Worm (Caenorhabditis elegans) whole organism, L4 larva: ENCODE measurements around the gene ttr-48.

ENCODE experiments used
- D1046.2 ChIP-seq: fragments of 200-800 bp; sonication (Bioruptor generic); IDR thresholded peaks from 2 replicates; pipeline ENCODE4 v1.3.6; 2022; ENCODE audit warnings: missing genetic modification characterization, missing compliant biosample characterization
- F49E8.2 ChIP-seq: sonication (generic microtip); optimal IDR thresholded peaks from 2 replicates; lab custom pipeline; 2016; ENCODE audit warnings: missing compliant biosample characterization, mild to moderate bottlenecking, missing genetic modification characterization, borderline replicate concordance
- T26A8.4 ChIP-seq: fragments of 200-800 bp; sonication (Bioruptor generic); IDR thresholded peaks from 2 replicates; pipeline ENCODE4 v1.3.6; 2022; ENCODE audit warnings: missing genetic modification characterization, missing compliant biosample characterization
- aly-2 ChIP-seq: sonication (generic microtip); optimal IDR thresholded peaks from 2 replicates; lab custom pipeline; 2018; ENCODE audit warnings: missing biosample characterization, missing genetic modification characterization
- ama-1 ChIP-seq: fragments of 150-350 bp; optimal IDR thresholded peaks from 2 replicates; lab custom pipeline; 2014; ENCODE audit warnings: inconsistent platforms, mixed read lengths
- ceh-44 ChIP-seq: fragments of 200-800 bp; sonication (Bioruptor generic); IDR thresholded peaks from 2 replicates; pipeline ENCODE4 v1.3.6; 2022; ENCODE audit warnings: missing genetic modification reagents, missing genetic modification characterization, missing compliant biosample characterization
- duxl-1 ChIP-seq: sonication (generic microtip); optimal IDR thresholded peaks from 2 replicates; lab custom pipeline; 2016; ENCODE audit warnings: mild to moderate bottlenecking, missing genetic modification characterization, moderate library complexity, missing compliant biosample characterization; ENCODE audit not compliant: poor library complexity
- hlh-30 ChIP-seq: sonication (generic microtip); optimal IDR thresholded peaks from 2 replicates; lab custom pipeline; 2017; ENCODE audit warnings: antibody characterized with exemption, mild to moderate bottlenecking, missing genetic modification characterization, missing compliant biosample characterization; ENCODE audit not compliant: insufficient read depth
- tag-97 ChIP-seq: fragments of 200-800 bp; sonication (Bioruptor generic); IDR thresholded peaks from 2 replicates; pipeline ENCODE4 v1.3.6; 2022; ENCODE audit warnings: missing genetic modification characterization, missing compliant biosample characterization
- tra-1 ChIP-seq: fragments of 200-800 bp; sonication (Bioruptor generic); IDR thresholded peaks from 2 replicates; pipeline ENCODE4 v1.3.6; 2022; ENCODE audit warnings: missing genetic modification reagents, missing genetic modification characterization, missing compliant biosample characterization

DNA sequence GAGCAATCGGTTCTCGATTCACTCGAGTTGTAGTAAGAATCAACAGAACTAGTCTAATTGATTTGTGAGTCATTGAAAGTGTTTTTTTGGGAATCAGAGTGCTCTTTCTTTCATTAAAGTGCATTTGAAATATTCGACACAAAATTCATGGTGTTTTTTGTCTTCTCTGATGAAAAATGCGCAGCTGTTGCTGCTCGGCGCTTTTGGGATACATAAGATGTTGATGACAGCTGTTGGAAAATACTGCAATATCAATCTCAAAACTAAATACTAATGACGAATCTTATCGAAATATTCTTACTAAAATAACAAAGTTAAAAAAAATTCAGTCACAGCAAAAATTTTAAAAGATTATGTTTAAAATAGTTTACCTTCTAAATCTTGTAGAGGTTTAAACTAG, 19.0 kb upstream of the ttr-48 start:
- TF ChIP-seq hlh-30 (tag; lab: Kevin White, UChicago) (no peak), aly-2 (no peak), ceh-44 (no peak), tra-1 (no peak), F49E8.2 (tag; lab: Kevin White, UChicago) (no peak), ama-1 (lab: Kevin White, UChicago) (no peak), tag-97 (no peak), T26A8.4 (GFP tag; lab: Robert Waterston, UW) (no peak), D1046.2 (no peak), duxl-1 (tag; lab: Kevin White, UChicago) (no peak)
